Fruit fly (Drosophila melanogaster): ENCODE measurements around the gene CG11563.
A peak's percentile ranks its signal among the peaks of the same experiment; 100 is the strongest.

CG11563 gene

DNA sequence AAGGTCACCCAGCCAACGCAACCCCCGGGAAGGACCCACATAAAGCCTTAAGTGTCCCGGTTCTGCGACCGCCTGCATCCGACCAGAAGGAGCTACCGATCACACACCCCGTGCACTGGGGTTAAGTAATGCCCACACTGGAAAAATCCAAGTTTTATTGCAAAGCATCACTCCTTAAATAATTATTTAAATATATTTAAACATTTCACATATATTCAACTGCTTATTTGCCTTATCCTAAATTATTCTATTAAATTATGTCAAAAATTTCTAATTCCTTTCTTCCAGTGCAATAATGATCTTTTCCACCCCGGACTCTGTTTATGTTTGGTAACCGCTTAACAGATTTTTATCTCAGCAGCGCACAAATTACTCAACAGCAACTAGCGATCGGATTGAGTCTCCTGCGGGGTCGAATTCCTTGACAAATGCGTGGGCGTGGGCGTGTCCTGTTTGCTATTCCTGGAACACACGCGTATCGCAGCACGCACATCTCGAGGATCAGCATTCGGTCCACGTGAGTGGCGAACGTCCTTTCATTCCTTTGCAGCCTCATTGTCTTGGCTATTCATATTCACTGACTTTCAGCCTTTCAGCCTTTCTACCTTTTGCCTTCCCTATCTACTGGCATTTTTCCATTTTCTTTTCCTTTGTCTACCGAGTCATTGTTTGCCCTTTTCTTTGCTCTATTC is 32.2 kb upstream of the CG11563 start (continued):
- peak; percentile 58 for TF ChIP-seq CG4424 (GFP tag; optimal IDR thresholded peaks at IDR 0.05)
- TF ChIP-seq gce (GFP tag; IDR thresholded peaks at IDR 0.05) = no peak
- no peak for TF ChIP-seq Med (GFP tag)
- TF ChIP-seq Nf-YB (GFP tag; optimal IDR thresholded peaks at IDR 0.05) = peak; percentile 22
- no peak for TF ChIP-seq Stat92E (GFP tag; optimal IDR thresholded peaks at IDR 0.05)
- no peak for TF ChIP-seq Dip2 (GFP tag; IDR thresholded peaks at IDR 0.05)
- TF ChIP-seq NC2β (GFP tag; optimal IDR thresholded peaks at IDR 0.05) = no peak
- 0 out of 2 replicates have a peak, but pooled peaks have one; percentile 16 for TF ChIP-seq HLH3B (GFP tag; IDR thresholded peaks at IDR 0.05)

DNA sequence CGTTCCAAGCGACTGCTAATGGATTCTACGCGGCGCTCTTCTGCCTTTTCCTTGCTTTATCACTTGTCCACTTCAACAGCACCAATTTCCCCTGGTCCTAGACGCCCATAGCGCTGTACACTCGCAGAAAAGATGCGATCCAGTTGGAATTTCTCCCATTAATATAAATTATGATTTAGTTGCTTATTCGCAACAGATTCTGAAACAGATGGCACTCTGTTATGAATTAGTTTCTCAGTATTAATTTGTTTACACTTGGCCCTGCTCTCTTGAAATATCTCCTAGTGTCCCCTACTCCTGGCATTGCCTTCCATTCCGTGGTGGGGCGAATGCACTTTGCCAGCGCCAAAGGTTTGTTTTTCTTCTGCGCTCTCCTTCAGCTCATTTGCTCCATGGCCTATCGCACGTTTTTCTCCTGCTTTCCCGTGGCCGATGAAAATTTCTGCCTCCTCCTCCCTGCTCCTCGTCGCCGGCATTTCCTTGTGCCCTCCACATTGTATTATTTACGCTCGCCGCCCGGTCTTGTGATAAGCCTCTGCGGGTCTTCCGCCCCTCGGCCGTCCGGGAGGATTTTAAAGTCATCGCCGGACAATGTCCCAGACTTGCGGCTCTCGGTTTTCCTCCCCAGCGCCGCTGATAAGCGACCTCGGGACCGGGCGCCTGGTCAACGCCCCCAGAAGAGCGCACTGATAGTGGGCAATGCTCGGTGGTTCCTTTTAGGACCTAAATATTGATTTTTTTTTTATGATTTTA is 30.5 kb upstream of the CG11563 start:
- TF ChIP-seq CG10959 (GFP tag; IDR thresholded peaks at IDR 0.05) = peak; percentile 77
- TF ChIP-seq sens (GFP tag) = peak; percentile 77
- peak; percentile 82 for TF ChIP-seq ara (GFP tag; IDR thresholded peaks at IDR 0.05)
- TF ChIP-seq CkIIα-i1 (GFP tag; IDR thresholded peaks at IDR 0.05) = no peak
- peak; percentile 47; the same call in 1 of the 2 replicates for TF ChIP-seq dan (GFP tag; IDR thresholded peaks at IDR 0.05)
- 0 out of 2 replicates have a peak, but pooled peaks have one; percentile 11 for TF ChIP-seq CG32772 (GFP tag; IDR thresholded peaks at IDR 0.05)
- TF ChIP-seq bowl (GFP tag; IDR thresholded peaks at IDR 0.05) = no peak
- 0 out of 2 replicates have a peak, but pooled peaks have one; percentile 35 for TF ChIP-seq sim (GFP tag; IDR thresholded peaks at IDR 0.05)
- TF ChIP-seq CG15696 (tag; optimal IDR thresholded peaks at IDR 0.05) = peak; percentile 59
- TF ChIP-seq CG10267 (tag; optimal IDR thresholded peaks at IDR 0.05) = peak; percentile 56
- TF ChIP-seq CG8765 (GFP tag; IDR thresholded peaks at IDR 0.05) = peak; percentile 65; the same call in 1 of the 2 replicates
- TF ChIP-seq TFAM (GFP tag; optimal IDR thresholded peaks at IDR 0.05) = no peak
- peak; percentile 80 for TF ChIP-seq dmrt11E (tag; optimal IDR thresholded peaks at IDR 0.05)
- TF ChIP-seq CG2712 (tag; optimal IDR thresholded peaks at IDR 0.05) = peak; percentile 78
- TF ChIP-seq Side (GFP tag; optimal IDR thresholded peaks at IDR 0.05) = no peak
- TF ChIP-seq CG4404 (GFP tag; IDR thresholded peaks at IDR 0.05) = peak; percentile 52; the same call in 1 of the 2 replicates
- no peak for TF ChIP-seq Dek (tag; optimal IDR thresholded peaks at IDR 0.05)
- peak; percentile 62 for TF ChIP-seq CG9727 (GFP tag; optimal IDR thresholded peaks at IDR 0.05)
- peak; percentile 31 for TF ChIP-seq CG8944 (GFP tag; optimal IDR thresholded peaks at IDR 0.05)
- TF ChIP-seq Med (GFP tag) = peak; percentile 62
- TF ChIP-seq Max (GFP tag; optimal IDR thresholded peaks at IDR 0.05) = no peak
- peak; percentile 68 for TF ChIP-seq Drgx (GFP tag; IDR thresholded peaks at IDR 0.05)
- no peak for TF ChIP-seq pita (GFP tag; optimal IDR thresholded peaks at IDR 0.05)
- peak; percentile 54 for TF ChIP-seq tin (GFP tag; optimal IDR thresholded peaks at IDR 0.05)
- peak; percentile 16 for TF ChIP-seq fd96Cb (tag; optimal IDR thresholded peaks at IDR 0.05)
- TF ChIP-seq CG17829 (tag; optimal IDR thresholded peaks at IDR 0.05) = peak; percentile 77
- TF ChIP-seq CG34422 (GFP tag; IDR thresholded peaks at IDR 0.05) = 0 out of 3 replicates have a peak, but pooled peaks have one; percentile 27
- peak; percentile 28 for TF ChIP-seq zf30C (GFP tag; optimal IDR thresholded peaks at IDR 0.05)
- TF ChIP-seq lov (optimal IDR thresholded peaks at IDR 0.05) = no peak
- peak; percentile 80 for TF ChIP-seq lov (GFP tag; IDR thresholded peaks at IDR 0.05)
- TF ChIP-seq Hand (GFP tag; optimal IDR thresholded peaks at IDR 0.05) = no peak
- no peak for TF ChIP-seq CHES-1-like (GFP tag; optimal IDR thresholded peaks at IDR 0.05)
- peak in 1 of 3 experiments; percentile 17 for TF ChIP-seq lola (GFP tag; optimal IDR thresholded peaks at IDR 0.05)
- peak; percentile 24 for TF ChIP-seq CG4820 (GFP tag; optimal IDR thresholded peaks at IDR 0.05)
- peak; percentile 48 for TF ChIP-seq CG16815 (GFP tag; optimal IDR thresholded peaks at IDR 0.05)
- TF ChIP-seq fu2 (GFP tag; optimal IDR thresholded peaks at IDR 0.05) = no peak
- TF ChIP-seq CG9215 (GFP tag; IDR thresholded peaks at IDR 0.05) = 0 out of 2 replicates have a peak, but pooled peaks have one; percentile 18
- peak; percentile 51 for TF ChIP-seq Spps (tag; optimal IDR thresholded peaks at IDR 0.05)
- peak; percentile 41; the same call in 1 of the 3 replicates for TF ChIP-seq CG17361 (GFP tag; IDR thresholded peaks at IDR 0.05)
- TF ChIP-seq CG6689 (GFP tag; IDR thresholded peaks at IDR 0.05) = peak; percentile 63
